Fruit fly (Drosophila melanogaster) whole organism, embryonic: ENCODE data around the gene Adsl.
"Not testable (repeated sequence)": the region's sequence is repeated elsewhere in the genome, so short reads cannot be mapped to it uniquely, and the experiment has no call there.

Experiments used
- Bteb2 ChIP-seq: fragments of 200-800 bp; sonication (Bioruptor generic); optimal IDR thresholded peaks from 2 replicates; lab custom pipeline; 2016; ENCODE audit warnings: missing biosample characterization, missing genetic modification characterization
- C15 ChIP-seq: fragments of 200-800 bp; sonication (Bioruptor generic); IDR thresholded peaks from 3 replicates; pipeline ENCODE4 v1.3.6; 2022; ENCODE audit warnings: missing biosample characterization, missing genetic modification characterization
- CG10267 ChIP-seq: fragments of 200-800 bp; sonication (Bioruptor generic); optimal IDR thresholded peaks from 2 replicates; lab custom pipeline; 2018; ENCODE audit warnings: missing biosample characterization, mild to moderate bottlenecking, missing genetic modification characterization, moderate library complexity
- CG11093 ChIP-seq: fragments of 200-800 bp; sonication (Bioruptor generic); IDR thresholded peaks from 3 replicates; pipeline ENCODE4 v1.3.6; 2022; ENCODE audit warnings: missing biosample characterization, missing genetic modification characterization
- CG11504 ChIP-seq: fragments of 200-800 bp; sonication (Bioruptor generic); optimal IDR thresholded peaks from 3 replicates; lab custom pipeline; 2019; ENCODE audit warnings: missing biosample characterization, mild to moderate bottlenecking, missing genetic modification characterization, moderate library complexity
- CG13894 ChIP-seq: fragments of 200-800 bp; sonication (Bioruptor generic); optimal IDR thresholded peaks from 3 replicates; lab custom pipeline; 2018; ENCODE audit warnings: missing biosample characterization, mild to moderate bottlenecking, missing genetic modification characterization, moderate library complexity
- CG15601 ChIP-seq: fragments of 200-800 bp; sonication (Bioruptor generic); optimal IDR thresholded peaks from 3 replicates; lab custom pipeline; 2019; ENCODE audit warnings: missing biosample characterization, mild to moderate bottlenecking, missing genetic modification characterization, moderate library complexity
- CG17568 ChIP-seq: fragments of 200-800 bp; sonication (Bioruptor generic); optimal IDR thresholded peaks from 2 replicates; lab custom pipeline; 2018; ENCODE audit warnings: missing biosample characterization, mild to moderate bottlenecking, missing genetic modification characterization, moderate library complexity
- CG18764 ChIP-seq: fragments of 200-800 bp; sonication (Bioruptor generic); optimal IDR thresholded peaks from 3 replicates; lab custom pipeline; 2016; ENCODE audit warnings: missing biosample characterization, missing genetic modification characterization
- CG2116 ChIP-seq: fragments of 200-800 bp; sonication (Bioruptor generic); optimal IDR thresholded peaks from 3 replicates; lab custom pipeline; 2018; ENCODE audit warnings: missing biosample characterization, mild to moderate bottlenecking, missing genetic modification characterization
- CG30431 ChIP-seq: fragments of 200-800 bp; sonication (Bioruptor generic); optimal IDR thresholded peaks from 2 replicates; lab custom pipeline; 2017; ENCODE audit warnings: missing biosample characterization, missing genetic modification characterization
- CG32532 ChIP-seq: fragments of 200-800 bp; sonication (Bioruptor generic); IDR thresholded peaks from 2 replicates; pipeline ENCODE4 v1.3.6; 2022; ENCODE audit warnings: missing biosample characterization, missing genetic modification characterization
- CG3995 ChIP-seq: fragments of 200-800 bp; sonication (Bioruptor generic); optimal IDR thresholded peaks from 3 replicates; lab custom pipeline; 2016; ENCODE audit warnings: missing biosample characterization, missing genetic modification characterization
- CG5180 ChIP-seq: fragments of 200-800 bp; sonication (Bioruptor generic); optimal IDR thresholded peaks from 3 replicates; lab custom pipeline; 2017; ENCODE audit warnings: missing biosample characterization, missing genetic modification characterization, mild to moderate bottlenecking, moderate library complexity, missing genetic modification reagents
- CG8281 ChIP-seq: fragments of 200-800 bp; sonication (Bioruptor generic); optimal IDR thresholded peaks from 2 replicates; lab custom pipeline; 2018; ENCODE audit warnings: missing biosample characterization, mild to moderate bottlenecking, missing genetic modification characterization, moderate library complexity
- CG9932 ChIP-seq: fragments of 200-800 bp; sonication (Bioruptor generic); IDR thresholded peaks from 2 replicates; pipeline ENCODE4 v1.3.6; 2022; ENCODE audit warnings: missing biosample characterization, missing genetic modification characterization
- CTCF ChIP-seq: fragments of 200-800 bp; sonication (Bioruptor generic); optimal IDR thresholded peaks from 2 replicates; lab custom pipeline; 2017; ENCODE audit warnings: missing biosample characterization, mild to moderate bottlenecking, missing genetic modification characterization, moderate library complexity
- CoRest ChIP-seq: fragments of 200-800 bp; sonication (Bioruptor generic); optimal IDR thresholded peaks from 3 replicates; lab custom pipeline; 2018; ENCODE audit warnings: missing biosample characterization, mild to moderate bottlenecking, missing genetic modification characterization, moderate library complexity
- Dek ChIP-seq: fragments of 200-800 bp; sonication (Bioruptor generic); optimal IDR thresholded peaks from 3 replicates; lab custom pipeline; 2019; ENCODE audit warnings: missing biosample characterization, mild to moderate bottlenecking, missing genetic modification characterization, moderate library complexity
- Dip3 ChIP-seq: fragments of 200-800 bp; sonication (Bioruptor generic); optimal IDR thresholded peaks from 3 replicates; lab custom pipeline; 2016; ENCODE audit warnings: missing biosample characterization, missing genetic modification characterization
- Dp ChIP-seq: fragments of 200-800 bp; sonication (Bioruptor generic); optimal IDR thresholded peaks from 2 replicates; lab custom pipeline; 2018; ENCODE audit warnings: missing biosample characterization, mild to moderate bottlenecking, missing genetic modification characterization, moderate library complexity
- Dref ChIP-seq: fragments of 200-800 bp; sonication (Bioruptor generic); IDR thresholded peaks from 2 replicates; pipeline ENCODE4 v1.3.6; 2022; ENCODE audit warnings: missing biosample characterization, missing genetic modification characterization
- Hand ChIP-seq: fragments of 200-800 bp; sonication (Bioruptor generic); optimal IDR thresholded peaks from 2 replicates; lab custom pipeline; 2017; ENCODE audit warnings: mild to moderate bottlenecking, missing biosample characterization, missing genetic modification reagents, missing genetic modification characterization
- Hmx ChIP-seq: fragments of 200-800 bp; sonication (Bioruptor generic); optimal IDR thresholded peaks from 2 replicates; lab custom pipeline; 2016; ENCODE audit warnings: missing biosample characterization, missing genetic modification characterization
- Lim3 ChIP-seq: fragments of 200-800 bp; sonication (Bioruptor generic); IDR thresholded peaks from 2 replicates; pipeline ENCODE4 v1.3.6; 2022; ENCODE audit warnings: missing biosample characterization, missing genetic modification characterization
- Side ChIP-seq: fragments of 200-800 bp; sonication (Bioruptor generic); optimal IDR thresholded peaks from 2 replicates; lab custom pipeline; 2016; ENCODE audit warnings: missing biosample characterization, missing genetic modification characterization
- Xrp1 ChIP-seq: fragments of 200-800 bp; sonication (Bioruptor generic); IDR thresholded peaks from 2 replicates; pipeline ENCODE4 v1.3.6; 2022; ENCODE audit warnings: missing biosample characterization, missing genetic modification characterization
- amos ChIP-seq: fragments of 200-800 bp; sonication (Bioruptor generic); IDR thresholded peaks from 2 replicates; pipeline ENCODE4 v1.3.6; 2022; ENCODE audit warnings: missing biosample characterization, missing genetic modification characterization; ENCODE audit not compliant: partially characterized antibody
- croc ChIP-seq: fragments of 200-800 bp; sonication (Bioruptor generic); conservative IDR thresholded peaks from 3 replicates; pipeline ENCODE4 v1.3.6; 2022; ENCODE audit warnings: missing biosample characterization, missing genetic modification characterization
- crp ChIP-seq, 2 experiments: fragments of 200-800 bp; sonication (Bioruptor generic); optimal IDR thresholded peaks; 2 replicates in 1 of 2; 3 replicates in 1 of 2; lab custom pipeline; 2017; ENCODE audit warnings: missing biosample characterization in 2 of 2, missing genetic modification characterization in 2 of 2, mild to moderate bottlenecking in 1 of 2, moderate library complexity in 1 of 2
- dimm ChIP-seq: fragments of 200-800 bp; sonication (Bioruptor generic); IDR thresholded peaks from 2 replicates; pipeline ENCODE4 v1.3.6; 2022; ENCODE audit warnings: missing biosample characterization, missing genetic modification characterization
- dmrt99B ChIP-seq: fragments of 200-800 bp; sonication (Bioruptor generic); optimal IDR thresholded peaks from 2 replicates; lab custom pipeline; 2018; ENCODE audit warnings: missing biosample characterization, mild to moderate bottlenecking, missing genetic modification characterization, moderate library complexity
- ewg ChIP-seq: fragments of 200-800 bp; sonication (Bioruptor generic); optimal IDR thresholded peaks from 3 replicates; lab custom pipeline; 2017; ENCODE audit warnings: mild to moderate bottlenecking, missing biosample characterization, missing genetic modification reagents, missing genetic modification characterization
- eyg ChIP-seq: fragments of 200-800 bp; sonication (Bioruptor generic); optimal IDR thresholded peaks from 3 replicates; lab custom pipeline; 2016; ENCODE audit warnings: missing biosample characterization, missing genetic modification characterization
- inv ChIP-seq: fragments of 200-800 bp; sonication (Bioruptor generic); IDR thresholded peaks from 2 replicates; pipeline ENCODE4 v1.3.6; 2022; ENCODE audit warnings: missing biosample characterization, missing genetic modification characterization; ENCODE audit not compliant: partially characterized antibody
- ken ChIP-seq: fragments of 200-800 bp; sonication (Bioruptor generic); IDR thresholded peaks from 3 replicates; pipeline ENCODE4 v1.3.6; 2022; ENCODE audit warnings: missing biosample characterization, missing genetic modification characterization
- prd ChIP-seq, 3 experiments: fragments of >200 bp in 2 of 3; fragments of 200-800 bp in 1 of 3; sonication (Bioruptor generic) in 1 of 3; optimal IDR thresholded peaks in 2 of 3; IDR thresholded peaks in 1 of 3; 2 replicates in 2 of 3; 3 replicates in 1 of 3; pipeline versions ENCODE4 v1.3.6 to Lab custom; 2017 to 2022; ENCODE audit warnings: missing biosample characterization in 1 of 3, missing genetic modification characterization in 1 of 3
- ro ChIP-seq: fragments of 200-800 bp; sonication (Bioruptor generic); IDR thresholded peaks from 2 replicates; pipeline ENCODE4 v1.3.6; 2022; ENCODE audit warnings: missing biosample characterization, missing genetic modification characterization
- sd ChIP-seq: fragments of 200-800 bp; sonication (Bioruptor generic); optimal IDR thresholded peaks from 3 replicates; lab custom pipeline; 2018; ENCODE audit warnings: missing biosample characterization, mild to moderate bottlenecking, missing genetic modification characterization, moderate library complexity
- sens ChIP-seq: fragments of 200-800 bp; sonication (Bioruptor generic); peaks from one replicate; lab custom pipeline; 2016; ENCODE audit warnings: missing biosample characterization, missing genetic modification characterization
- stwl ChIP-seq: fragments of 200-800 bp; sonication (Bioruptor generic); optimal IDR thresholded peaks from 3 replicates; lab custom pipeline; 2018; ENCODE audit warnings: missing biosample characterization, mild to moderate bottlenecking, missing genetic modification characterization, moderate library complexity
- sug ChIP-seq: fragments of 200-800 bp; optimal IDR thresholded peaks from 2 replicates; lab custom pipeline; 2019; ENCODE audit warnings: missing biosample characterization, mild to moderate bottlenecking, missing genetic modification characterization, moderate library complexity
- tna ChIP-seq: fragments of 200-800 bp; sonication (Bioruptor generic); IDR thresholded peaks from 2 replicates; pipeline ENCODE4 v1.3.6; 2022; ENCODE audit warnings: missing biosample characterization, missing genetic modification characterization; ENCODE audit not compliant: partially characterized antibody
- twi ChIP-seq: fragments of 200-800 bp; optimal IDR thresholded peaks from 2 replicates; lab custom pipeline; 2019; ENCODE audit warnings: missing biosample characterization, mild to moderate bottlenecking, missing genetic modification characterization, moderate library complexity
- wdn ChIP-seq: fragments of 200-800 bp; sonication (Bioruptor generic); IDR thresholded peaks from 2 replicates; pipeline ENCODE4 v1.3.6; 2022; ENCODE audit warnings: missing biosample characterization, missing genetic modification characterization
- wor ChIP-seq: fragments of 200-800 bp; sonication (Bioruptor generic); IDR thresholded peaks from 2 replicates; pipeline ENCODE4 v1.3.6; 2022; ENCODE audit warnings: missing biosample characterization, missing genetic modification characterization

Adsl gene

DNA sequence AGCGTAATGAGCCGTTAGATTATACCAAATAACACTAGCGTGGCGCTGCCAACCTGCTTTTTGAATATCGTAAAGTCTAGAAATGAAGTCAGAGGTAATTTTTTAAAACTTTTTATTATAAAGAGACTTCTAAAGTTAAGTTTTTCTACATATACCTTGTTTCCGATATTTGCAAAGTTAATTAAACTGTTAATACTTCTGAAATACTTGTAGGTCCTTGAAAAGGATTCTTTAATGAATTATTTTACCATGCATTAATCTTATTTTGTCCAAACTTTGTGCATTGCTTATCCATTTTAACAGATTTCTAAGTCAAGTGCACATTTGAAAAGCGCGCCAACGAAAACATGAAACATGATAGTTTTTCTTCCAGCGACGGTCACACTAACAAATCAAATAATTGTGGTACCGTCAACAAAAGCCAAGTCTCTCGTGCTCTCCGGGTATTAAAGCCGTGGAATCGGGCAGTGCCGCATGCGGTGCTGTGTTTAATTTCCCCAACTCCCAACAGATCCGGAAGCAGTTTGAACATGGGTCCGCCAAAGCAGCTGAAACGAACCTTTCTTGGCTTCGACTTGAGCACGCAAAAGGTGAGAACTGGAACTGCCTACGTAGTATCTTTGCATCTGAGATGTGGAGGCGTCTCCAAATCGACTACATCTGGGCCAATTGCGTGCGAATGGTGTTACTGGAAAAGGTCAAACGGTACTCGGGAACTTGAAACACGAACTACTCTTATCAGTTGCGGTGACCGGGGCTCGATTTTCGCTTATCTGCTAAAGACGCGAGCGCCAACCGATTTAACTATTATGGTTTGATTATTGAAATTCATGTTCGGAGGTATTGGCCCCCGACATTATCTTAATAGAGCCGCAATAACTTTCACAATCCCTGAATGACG is 24.6 kb downstream of the Adsl start, which contains the start of the genes EMC2A and CG3534 (continued):
- TF ChIP-seq Dek (peak; percentile 12), CG18764 (GFP tag; lab: Kevin White, UChicago) (no peak), eyg (GFP tag; lab: Kevin White, UChicago) (no peak), stwl (tag; lab: Kevin White, UChicago) (peak; percentile 76), Dref (GFP tag; lab: Robert Waterston, UW) (no peak), Hmx (GFP tag; lab: Kevin White, UChicago) (peak; percentile 42), CG32532 (GFP tag; lab: Robert Waterston, UW) (peak; percentile 57), Lim3 (no peak), sug (tag; lab: Kevin White, UChicago) (peak; percentile 20), twi (tag; lab: Kevin White, UChicago) (no peak), Dp (GFP tag; lab: Kevin White, UChicago) (no peak), Side (GFP tag; lab: Kevin White, UChicago) (no peak), dimm (no peak), CTCF (GFP tag; lab: Kevin White, UChicago) (no peak), CoRest (no peak), CG3995 (GFP tag; lab: Kevin White, UChicago) (no peak), tna (GFP tag; lab: Robert Waterston, UW) (0 out of 2 replicates have a peak, but pooled peaks have one; percentile 29)

DNA sequence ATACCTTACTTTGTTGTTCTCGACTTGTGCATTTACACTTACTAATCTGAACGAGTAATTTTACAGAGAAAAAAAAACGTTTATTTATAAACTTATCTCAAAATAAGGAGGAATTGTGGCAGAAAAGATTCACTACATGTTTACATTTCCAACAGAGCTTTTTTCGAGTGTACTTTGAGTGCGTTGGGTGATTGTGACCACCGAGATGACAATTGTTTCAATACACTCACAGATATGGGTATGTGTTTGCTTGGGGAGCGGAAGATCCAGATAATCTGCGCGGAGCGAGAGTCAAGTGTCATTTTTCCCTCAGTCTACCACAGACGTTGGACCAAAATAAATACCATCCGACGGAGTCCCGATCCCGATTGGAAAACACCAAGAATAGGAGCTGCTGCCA is 28.2 kb downstream of the Adsl start, which contains the start of gene CG31274:
TSS of gene CG31274 (plus strand) at position 301 of the 400 bp plus-strand sequence.
- not testable (repeated sequence) for TF ChIP-seq Bteb2; C15 (GFP tag; lab: Robert Waterston, UW); CG10267 (tag; lab: Kevin White, UChicago)
- TF ChIP-seq, all 482 proteins: peak for 0; not testable (repeated sequence) for 482

- peak; percentile 45 for TF ChIP-seq CG11504 (tag; lab: Kevin White, UChicago)
- TF ChIP-seq dmrt99B (tag; lab: Kevin White, UChicago): peak; percentile 38
- no peak for TF ChIP-seq CG11093
- TF ChIP-seq CG30431 (GFP tag; lab: Kevin White, UChicago): no peak
- TF ChIP-seq CG15601: no peak
- TF ChIP-seq ken: no peak
- no peak for TF ChIP-seq CG8281 (tag; lab: Kevin White, UChicago)
- TF ChIP-seq Xrp1 (GFP tag; lab: Robert Waterston, UW): no peak
- TF ChIP-seq wor (GFP tag; lab: Robert Waterston, UW): no peak
- TF ChIP-seq CG13894: no peak
- peak; percentile 35 for TF ChIP-seq Dip3 (GFP tag; lab: Kevin White, UChicago)
- TF ChIP-seq amos: no peak
- TF ChIP-seq CG5180 (GFP tag; lab: Kevin White, UChicago): no peak
- no peak for TF ChIP-seq CG17568 (GFP tag; lab: Kevin White, UChicago)
- no peak for TF ChIP-seq ewg
- TF ChIP-seq prd (optimal IDR thresholded peaks at IDR 0.05; lab: Kevin White, UChicago): no peak
- TF ChIP-seq prd (GFP tag; IDR thresholded peaks at IDR 0.05; lab: Robert Waterston, UW): no peak
- no peak for TF ChIP-seq CG9932 (GFP tag; lab: Robert Waterston, UW)
- peak; percentile 75 for TF ChIP-seq eyg (GFP tag; lab: Kevin White, UChicago)
- no peak for TF ChIP-seq croc
- no peak for TF ChIP-seq inv
- no peak for TF ChIP-seq wdn (GFP tag; lab: Robert Waterston, UW)
- no peak for TF ChIP-seq twi (tag; lab: Kevin White, UChicago)
- TF ChIP-seq sd (tag; lab: Kevin White, UChicago): no peak
- no peak for TF ChIP-seq CG2116
- TF ChIP-seq sens: peak; percentile 86
- no peak for TF ChIP-seq crp (GFP tag; optimal IDR thresholded peaks at IDR 0.05; lab: Kevin White, UChicago)
- no peak for TF ChIP-seq Hand (GFP tag; lab: Kevin White, UChicago)
- no peak for TF ChIP-seq ro (GFP tag; lab: Robert Waterston, UW)
Measured at dm6 chr3R:16991781-16992180, 29.1 kb downstream of the Adsl start, which contains the start of gene EMC2B. Gene EMC2B (minus strand): TSS chr3R:16991878.
